Worm (Caenorhabditis elegans) whole organism, early embryonic: ENCODE data around the gene Y69A2AR.1.

Experiments
- B0310.2 ChIP-seq: sonication (generic microtip); optimal IDR thresholded peaks from 2 replicates; lab custom pipeline; 2016; ENCODE audit warnings: mild to moderate bottlenecking, missing genetic modification characterization, missing compliant biosample characterization
- F13C5.2 ChIP-seq: sonication (generic microtip); optimal IDR thresholded peaks from 2 replicates; lab custom pipeline; 2017; ENCODE audit warnings: mild to moderate bottlenecking, missing genetic modification characterization, inconsistent platforms, missing compliant biosample characterization
- aly-1 ChIP-seq: sonication (generic microtip); optimal IDR thresholded peaks from 2 replicates; lab custom pipeline; 2016; ENCODE audit warnings: missing genetic modification characterization, missing compliant biosample characterization
- ama-1 ChIP-seq: fragments of 150-350 bp; optimal IDR thresholded peaks from 2 replicates; lab custom pipeline; 2014
- ceh-13 ChIP-seq: fragments of 200-800 bp; sonication (Bioruptor generic); optimal IDR thresholded peaks from 2 replicates; lab custom pipeline; 2018; ENCODE audit warnings: mild to moderate bottlenecking, missing genetic modification characterization, missing compliant biosample characterization
- ceh-36 ChIP-seq: sonication (generic microtip); optimal IDR thresholded peaks from 2 replicates; lab custom pipeline; 2016; ENCODE audit warnings: missing genetic modification characterization, inconsistent platforms, missing compliant biosample characterization
- ets-7 ChIP-seq: sonication (generic microtip); optimal IDR thresholded peaks from 2 replicates; lab custom pipeline; 2016; ENCODE audit warnings: missing genotype, missing genetic modification characterization, missing compliant biosample characterization
- flt-1 ChIP-seq: fragments of 200-800 bp; sonication (Bioruptor generic); IDR thresholded peaks from 2 replicates; pipeline ENCODE4 v1.3.6; 2022; ENCODE audit warnings: missing genetic modification characterization, missing compliant biosample characterization
- hmbx-1 ChIP-seq: sonication (generic microtip); optimal IDR thresholded peaks from 2 replicates; lab custom pipeline; 2016; ENCODE audit warnings: mild to moderate bottlenecking, missing genetic modification characterization, missing compliant biosample characterization
- hmg-4 ChIP-seq: fragments of 200-800 bp; sonication (Bioruptor generic); optimal IDR thresholded peaks from 2 replicates; lab custom pipeline; 2018; ENCODE audit warnings: mild to moderate bottlenecking, missing genetic modification characterization, missing compliant biosample characterization
- hnd-1 ChIP-seq: sonication (generic microtip); optimal IDR thresholded peaks from 2 replicates; lab custom pipeline; 2016; ENCODE audit warnings: missing genetic modification characterization, missing compliant biosample characterization
- pes-1 ChIP-seq: fragments of 200-800 bp; sonication (Bioruptor generic); IDR thresholded peaks from 2 replicates; pipeline ENCODE4 v1.3.6; 2022; ENCODE audit warnings: missing genetic modification reagents, missing genetic modification characterization, missing compliant biosample characterization
- scrt-1 ChIP-seq: fragments of 200-800 bp; sonication (Bioruptor generic); IDR thresholded peaks from 2 replicates; pipeline ENCODE4 v1.3.6; 2022; ENCODE audit warnings: missing genetic modification characterization, missing compliant biosample characterization
- sea-1 ChIP-seq: fragments of 200-800 bp; sonication (Bioruptor generic); conservative IDR thresholded peaks from 2 replicates; pipeline ENCODE4 v1.3.6; 2022; ENCODE audit warnings: missing genetic modification characterization, missing compliant biosample characterization
- tbx-11 ChIP-seq: fragments of 200-800 bp; sonication (Bioruptor generic); IDR thresholded peaks from 2 replicates; pipeline ENCODE4 v1.3.6; 2022; ENCODE audit warnings: missing genetic modification characterization, missing compliant biosample characterization
- tbx-37 ChIP-seq: fragments of 200-800 bp; sonication (Bioruptor generic); conservative IDR thresholded peaks from 2 replicates; pipeline ENCODE4 v1.3.6; 2022; ENCODE audit warnings: missing genetic modification reagents, missing genetic modification characterization, missing compliant biosample characterization
- tra-4 ChIP-seq: sonication (generic microtip); optimal IDR thresholded peaks from 2 replicates; lab custom pipeline; 2017; ENCODE audit warnings: missing genetic modification characterization, missing compliant biosample characterization

Y69A2AR.1 gene

DNA sequence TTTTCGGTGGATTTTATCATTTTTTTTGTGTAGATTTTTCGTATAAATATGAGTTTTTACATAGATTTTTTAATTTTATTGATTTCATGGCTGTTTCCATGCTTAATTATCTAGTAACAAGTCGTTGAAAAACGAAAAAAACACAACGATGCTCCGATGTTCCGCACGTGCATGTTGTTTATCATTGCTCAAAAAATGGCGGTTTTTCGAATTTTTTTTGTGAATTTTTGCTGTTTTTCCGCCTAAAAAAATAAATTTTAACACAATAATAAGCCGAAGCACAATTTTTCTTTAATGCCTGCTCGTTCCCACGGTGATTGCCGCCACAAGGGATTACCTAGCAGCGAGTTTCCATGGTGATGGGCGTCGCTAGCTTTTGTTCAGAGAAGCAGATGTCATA is 24.8 kb upstream of the Y69A2AR.1 start:
- TF ChIP-seq flt-1 (no peak), aly-1 (tag; lab: Kevin White, UChicago) (no peak), hnd-1 (tag; lab: Kevin White, UChicago) (no peak), ets-7 (tag; lab: Kevin White, UChicago) (no peak), ama-1 (lab: Kevin White, UChicago) (no peak), ceh-13 (no peak), B0310.2 (tag; lab: Kevin White, UChicago) (no peak), ceh-36 (tag; lab: Kevin White, UChicago) (no peak)

ce11 chrIV:2642673-2643072 is 24.2 kb upstream of the Y69A2AR.1 start, which contains the start of gene ric-8:
Gene ric-8 (plus strand): TSS chrIV:2642973.
- TF ChIP-seq tbx-11 (no peak), flt-1 (no peak), hmbx-1 (tag; lab: Kevin White, UChicago) (no peak), hmg-4 (no peak), F13C5.2 (tag; lab: Kevin White, UChicago) (no peak), ceh-36 (tag; lab: Kevin White, UChicago) (no peak), tra-4 (tag; lab: Kevin White, UChicago) (no peak), ceh-13 (no peak), pes-1 (GFP tag; lab: Robert Waterston, UW) (no peak), hnd-1 (tag; lab: Kevin White, UChicago) (no peak), aly-1 (tag; lab: Kevin White, UChicago) (no peak), tbx-37 (no peak), B0310.2 (tag; lab: Kevin White, UChicago) (no peak), ets-7 (tag; lab: Kevin White, UChicago) (no peak), scrt-1 (GFP tag; lab: Robert Waterston, UW) (no peak), ama-1 (lab: Kevin White, UChicago) (no peak), sea-1 (GFP tag; lab: Robert Waterston, UW) (no peak)

ce11 chrIV:2650031-2650430 is 16.8 kb upstream of the Y69A2AR.1 start:
- no peak for TF ChIP-seq hmbx-1 (tag; lab: Kevin White, UChicago)
- TF ChIP-seq aly-1 (tag; lab: Kevin White, UChicago) = no peak
- no peak for TF ChIP-seq ama-1 (lab: Kevin White, UChicago)
- TF ChIP-seq ets-7 (tag; lab: Kevin White, UChicago) = no peak
- TF ChIP-seq tbx-11 = no peak
- TF ChIP-seq ceh-36 (tag; lab: Kevin White, UChicago) = no peak
- no peak for TF ChIP-seq B0310.2 (tag; lab: Kevin White, UChicago)
- no peak for TF ChIP-seq F13C5.2 (tag; lab: Kevin White, UChicago)
- TF ChIP-seq sea-1 (GFP tag; lab: Robert Waterston, UW) = no peak
- no peak for TF ChIP-seq scrt-1 (GFP tag; lab: Robert Waterston, UW)
- TF ChIP-seq pes-1 (GFP tag; lab: Robert Waterston, UW) = no peak
- TF ChIP-seq tra-4 (tag; lab: Kevin White, UChicago) = no peak
- no peak for TF ChIP-seq ceh-13
- no peak for TF ChIP-seq flt-1
- TF ChIP-seq hmg-4 = no peak
- no peak for TF ChIP-seq hnd-1 (tag; lab: Kevin White, UChicago)
- no peak for TF ChIP-seq tbx-37

DNA sequence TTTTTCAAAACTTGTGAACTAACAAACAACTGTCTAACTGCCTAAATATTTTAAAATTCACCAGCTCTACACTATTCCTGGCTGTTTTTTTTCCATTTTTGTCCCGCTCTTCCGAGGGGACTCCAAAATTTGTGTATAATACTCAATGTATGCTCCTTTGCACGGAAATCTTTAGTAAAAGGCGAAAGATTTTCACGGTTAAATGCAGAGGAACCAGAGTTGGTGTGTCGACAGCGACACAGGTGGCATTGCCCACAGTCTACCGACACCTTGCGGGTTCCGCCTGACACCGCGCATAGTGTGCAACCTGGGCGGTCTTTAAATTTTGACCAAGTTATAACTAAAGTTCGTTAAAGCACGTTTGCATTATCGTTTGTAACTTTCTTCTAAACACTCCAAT is 11.9 kb upstream of the Y69A2AR.1 start:
- TF ChIP-seq F13C5.2 (tag; lab: Kevin White, UChicago) (no peak), hmbx-1 (tag; lab: Kevin White, UChicago) (no peak), ama-1 (lab: Kevin White, UChicago) (no peak), ceh-13 (no peak), ets-7 (tag; lab: Kevin White, UChicago) (no peak), tra-4 (tag; lab: Kevin White, UChicago) (no peak), flt-1 (no peak), pes-1 (GFP tag; lab: Robert Waterston, UW) (no peak), hmg-4 (no peak), scrt-1 (GFP tag; lab: Robert Waterston, UW) (no peak), aly-1 (tag; lab: Kevin White, UChicago) (no peak), B0310.2 (tag; lab: Kevin White, UChicago) (no peak), ceh-36 (tag; lab: Kevin White, UChicago) (no peak), tbx-37 (no peak), sea-1 (GFP tag; lab: Robert Waterston, UW) (no peak), hnd-1 (tag; lab: Kevin White, UChicago) (no peak), tbx-11 (no peak)

- TF ChIP-seq pes-1 (GFP tag; lab: Robert Waterston, UW) (peak; percentile 16; the same call in 1 of the 2 replicates), ceh-13 (no peak)
These were observed 10.3 kb upstream of the Y69A2AR.1 start for ce11 chrIV:2656400-2657139.

DNA sequence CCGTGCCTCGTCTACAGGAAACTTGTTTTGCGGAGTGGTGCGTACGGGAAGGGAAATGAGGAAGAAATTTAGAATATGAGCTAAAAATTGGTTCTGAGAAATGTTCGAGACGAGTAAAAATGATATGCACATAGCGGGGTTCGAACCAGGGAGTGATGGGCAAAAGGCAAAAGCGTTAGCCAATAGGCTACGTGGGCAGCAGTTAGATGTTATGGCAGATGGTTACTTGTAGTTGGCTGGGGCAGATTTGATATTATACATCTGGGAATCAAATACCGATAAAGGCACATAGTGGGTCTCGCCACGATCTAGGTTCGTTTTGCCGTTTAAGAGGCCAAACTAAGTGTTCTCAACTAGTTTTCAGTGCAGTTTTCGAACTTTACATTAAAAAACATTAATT is 9.5 kb upstream of the Y69A2AR.1 start:
- TF ChIP-seq pes-1 (GFP tag; lab: Robert Waterston, UW) = peak; percentile 82
- TF ChIP-seq tbx-11 = peak; percentile 55; the same call in 1 of the 2 replicates
- TF ChIP-seq ets-7 (tag; lab: Kevin White, UChicago) = no peak
- TF ChIP-seq sea-1 (GFP tag; lab: Robert Waterston, UW) = peak; percentile 54; the same call in 1 of the 2 replicates
- no peak for TF ChIP-seq F13C5.2 (tag; lab: Kevin White, UChicago)
- peak; percentile 35 for TF ChIP-seq B0310.2 (tag; lab: Kevin White, UChicago)
- no peak for TF ChIP-seq tra-4 (tag; lab: Kevin White, UChicago)
- peak; percentile 32; the same call in 1 of the 2 replicates for TF ChIP-seq scrt-1 (GFP tag; lab: Robert Waterston, UW)
- peak; percentile 77 for TF ChIP-seq flt-1
- TF ChIP-seq aly-1 (tag; lab: Kevin White, UChicago) = peak; percentile 37
- TF ChIP-seq tbx-37 = 0 out of 2 replicates have a peak, but pooled peaks have one; percentile 20

- TF ChIP-seq ceh-13 (no peak), pes-1 (GFP tag; lab: Robert Waterston, UW) (0 out of 2 replicates have a peak, but pooled peaks have one; percentile 54)
These were observed 8.1 kb upstream of the Y69A2AR.1 start for ce11 chrIV:2658733-2659132.
